Worm (Caenorhabditis elegans) whole organism, L2 larva: ENCODE measurements around the gene sdhb-1.

Experiments
- C34F6.9 ChIP-seq: fragments of 150-350 bp; optimal IDR thresholded peaks from 2 replicates; lab custom pipeline; 2014; ENCODE audit warnings: missing biosample characterization, missing genetic modification characterization
- F13H6.1 ChIP-seq: sonication (generic microtip); optimal IDR thresholded peaks from 2 replicates; lab custom pipeline; 2016; ENCODE audit warnings: missing genetic modification characterization, missing compliant biosample characterization
- R02D3.7 ChIP-seq: fragments of 150-350 bp; optimal IDR thresholded peaks from 2 replicates; lab custom pipeline; 2014; ENCODE audit warnings: missing biosample characterization, missing genetic modification characterization
- Y55F3AM.14 ChIP-seq: fragments of 200-800 bp; sonication (Bioruptor generic); optimal IDR thresholded peaks from 2 replicates; lab custom pipeline; 2018; ENCODE audit warnings: mild to moderate bottlenecking, missing genetic modification characterization, missing compliant biosample characterization
- ZK546.5 ChIP-seq: sonication (generic microtip); optimal IDR thresholded peaks from 2 replicates; lab custom pipeline; 2017; ENCODE audit warnings: missing biosample characterization, missing genetic modification characterization
- aly-2 ChIP-seq: fragments of 150-350 bp; optimal IDR thresholded peaks from 2 replicates; lab custom pipeline; 2014; ENCODE audit warnings: missing biosample characterization, missing genetic modification characterization
- ama-1 ChIP-seq: fragments of 150-350 bp; optimal IDR thresholded peaks from 2 replicates; lab custom pipeline; 2018; ENCODE audit warnings: inconsistent platforms
- blmp-1 ChIP-seq: sonication (generic microtip); optimal IDR thresholded peaks from 2 replicates; lab custom pipeline; 2017; ENCODE audit warnings: missing genetic modification characterization, mild to moderate bottlenecking, missing compliant biosample characterization, antibody characterized with exemption, moderate library complexity; ENCODE audit not compliant: insufficient read depth
- ceh-82 ChIP-seq: fragments of 150-350 bp; optimal IDR thresholded peaks from 2 replicates; lab custom pipeline; 2014; ENCODE audit warnings: missing biosample characterization, missing genetic modification characterization
- crh-2 ChIP-seq: sonication (generic microtip); optimal IDR thresholded peaks from 2 replicates; lab custom pipeline; 2017; ENCODE audit warnings: missing biosample characterization, missing genetic modification characterization
- elt-1 ChIP-seq: fragments of 150-350 bp; optimal IDR thresholded peaks from 2 replicates; lab custom pipeline; 2014; ENCODE audit warnings: missing biosample characterization, missing genetic modification characterization
- gmeb-1 ChIP-seq: fragments of 150-350 bp; optimal IDR thresholded peaks from 2 replicates; lab custom pipeline; 2014; ENCODE audit warnings: missing biosample characterization, missing genetic modification characterization
- lin-11 ChIP-seq: fragments of 150-350 bp; sonication (generic microtip); optimal IDR thresholded peaks from 2 replicates; lab custom pipeline; 2014; ENCODE audit warnings: missing biosample characterization, missing genetic modification characterization, inconsistent platforms, mixed read lengths
- lin-39 ChIP-seq: fragments of 150-350 bp; optimal IDR thresholded peaks from 2 replicates; lab custom pipeline; 2014; ENCODE audit warnings: missing biosample characterization, missing genetic modification reagents, missing genetic modification characterization
- lsy-2 ChIP-seq, 2 experiments: fragments of 150-350 bp in 1 of 2; sonication (generic microtip) in 1 of 2; optimal IDR thresholded peaks; 2 replicates each; lab custom pipeline; 2014 to 2017; ENCODE audit warnings: missing biosample characterization in 2 of 2, missing genetic modification characterization in 2 of 2
- mab-5 ChIP-seq: fragments of 150-350 bp; optimal IDR thresholded peaks from 2 replicates; lab custom pipeline; 2014; ENCODE audit warnings: missing biosample characterization, missing genetic modification characterization
- mbf-1 ChIP-seq: sonication (generic microtip); optimal IDR thresholded peaks from 2 replicates; lab custom pipeline; 2017; ENCODE audit warnings: missing biosample characterization, missing genetic modification characterization
- nhr-10 ChIP-seq: sonication (generic microtip); optimal IDR thresholded peaks from 2 replicates; lab custom pipeline; 2017; ENCODE audit warnings: missing biosample characterization, missing genetic modification characterization
- nhr-11 ChIP-seq: fragments of 150-350 bp; optimal IDR thresholded peaks from 2 replicates; lab custom pipeline; 2014; ENCODE audit warnings: missing biosample characterization, missing genetic modification characterization
- nhr-12 ChIP-seq: fragments of 150-350 bp; optimal IDR thresholded peaks from 2 replicates; lab custom pipeline; 2014; ENCODE audit warnings: missing biosample characterization, missing genetic modification characterization
- nhr-129 ChIP-seq: fragments of 150-350 bp; optimal IDR thresholded peaks from 2 replicates; lab custom pipeline; 2014; ENCODE audit warnings: missing biosample characterization, missing genetic modification characterization
- nhr-237 ChIP-seq: fragments of 150-350 bp; optimal IDR thresholded peaks from 2 replicates; lab custom pipeline; 2014; ENCODE audit warnings: missing biosample characterization, missing genetic modification characterization
- nhr-6 ChIP-seq: fragments of 150-350 bp; optimal IDR thresholded peaks from 2 replicates; lab custom pipeline; 2014; ENCODE audit warnings: missing biosample characterization, missing genetic modification characterization
- nhr-77 ChIP-seq: fragments of 150-350 bp; optimal IDR thresholded peaks from 2 replicates; lab custom pipeline; 2014; ENCODE audit warnings: missing biosample characterization, missing genetic modification characterization
- skn-1 ChIP-seq: sonication (generic microtip); optimal IDR thresholded peaks from 2 replicates; lab custom pipeline; 2017; ENCODE audit warnings: missing biosample characterization, missing genetic modification characterization
- sma-3 ChIP-seq: sonication (generic microtip); optimal IDR thresholded peaks from 2 replicates; lab custom pipeline; 2016; ENCODE audit warnings: missing genetic modification reagents, missing genetic modification characterization, missing compliant biosample characterization
- sma-9 ChIP-seq, 2 experiments: fragments of 150-350 bp in 1 of 2; sonication (generic microtip) in 1 of 2; optimal IDR thresholded peaks; 2 replicates each; lab custom pipeline; 2014 to 2016; ENCODE audit warnings: missing genetic modification characterization in 2 of 2, mild to moderate bottlenecking in 1 of 2, missing biosample characterization in 1 of 2, missing compliant biosample characterization in 1 of 2, missing genetic modification reagents in 1 of 2, moderate library complexity in 1 of 2
- snpc-4 ChIP-seq: fragments of 150-350 bp; optimal IDR thresholded peaks from 2 replicates; lab custom pipeline; 2014; ENCODE audit warnings: missing biosample characterization, missing genetic modification characterization
- unc-39 ChIP-seq: fragments of 150-350 bp; optimal IDR thresholded peaks from 2 replicates; lab custom pipeline; 2014; ENCODE audit warnings: missing biosample characterization, missing genetic modification characterization
- unc-55 ChIP-seq: fragments of 150-350 bp; sonication (generic microtip); optimal IDR thresholded peaks from 3 replicates; lab custom pipeline; 2014; ENCODE audit warnings: missing biosample characterization, missing genetic modification reagents, missing genetic modification characterization
- unc-62 ChIP-seq: fragments of 150-350 bp; optimal IDR thresholded peaks from 2 replicates; lab custom pipeline; 2014; ENCODE audit warnings: missing biosample characterization, missing genetic modification reagents, missing genetic modification characterization
- zag-1 ChIP-seq: fragments of 150-350 bp; optimal IDR thresholded peaks from 2 replicates; lab custom pipeline; 2014; ENCODE audit warnings: missing biosample characterization, missing genetic modification characterization
- ztf-1 ChIP-seq: fragments of 200-800 bp; sonication (Bioruptor generic); conservative IDR thresholded peaks from 2 replicates; pipeline ENCODE4 v1.3.6; 2022; ENCODE audit warnings: missing genetic modification characterization, missing compliant biosample characterization
- ztf-11 ChIP-seq: sonication (generic microtip); optimal IDR thresholded peaks from 2 replicates; lab custom pipeline; 2017; ENCODE audit warnings: missing biosample characterization, missing genetic modification characterization

sdhb-1 gene

ce11 chrII:9343955-9344354, 8.6 kb downstream of the sdhb-1 start (continued):
- TF ChIP-seq ZK546.5 (tag; lab: Kevin White, UChicago), result no peak
- peak; percentile 67 for TF ChIP-seq sma-3 (GFP tag; lab: Kevin White, UChicago)
- TF ChIP-seq lin-39 (tag; lab: Kevin White, UChicago), result no peak
- no peak for TF ChIP-seq nhr-6 (tag; lab: Kevin White, UChicago)
- no peak for TF ChIP-seq C34F6.9 (tag; lab: Kevin White, UChicago)
- TF ChIP-seq snpc-4, result no peak
- TF ChIP-seq ceh-82, result no peak
- TF ChIP-seq unc-62, result no peak
- no peak for TF ChIP-seq nhr-10 (tag; lab: Kevin White, UChicago)

ce11 chrII:9338859-9339258, 13.7 kb downstream of the sdhb-1 start, which contains the start of gene ttll-12:
TSS of gene ttll-12 (plus strand) at chrII:9338997.
- no peak for TF ChIP-seq skn-1 (tag; lab: Kevin White, UChicago)
- TF ChIP-seq nhr-11 (tag; lab: Kevin White, UChicago), result no peak
- TF ChIP-seq ama-1 (lab: Kevin White, UChicago), result peak; percentile 89
- TF ChIP-seq mbf-1 (tag; lab: Kevin White, UChicago), result no peak
- no peak for TF ChIP-seq F13H6.1 (tag; lab: Kevin White, UChicago)

ce11 chrII:9336651-9337050, 15.9 kb downstream of the sdhb-1 start:
- TF ChIP-seq C34F6.9 (tag; lab: Kevin White, UChicago) (peak; percentile 40), lsy-2 (tag; optimal IDR thresholded peaks at IDR 0.05; lab: Kevin White, UChicago) (no peak), nhr-12 (tag; lab: Kevin White, UChicago) (no peak), unc-55 (GFP tag; lab: Kevin White, UChicago) (peak; percentile 32), ZK546.5 (tag; lab: Kevin White, UChicago) (no peak), R02D3.7 (tag; lab: Kevin White, UChicago) (no peak), mab-5 (tag; lab: Kevin White, UChicago) (no peak), nhr-129 (tag; lab: Kevin White, UChicago) (no peak), unc-39 (tag; lab: Kevin White, UChicago) (no peak), lin-11 (tag; lab: Kevin White, UChicago) (no peak), elt-1 (tag; lab: Kevin White, UChicago) (no peak), ztf-11 (no peak), lin-39 (tag; lab: Kevin White, UChicago) (no peak), ama-1 (lab: Kevin White, UChicago) (peak; percentile 81), gmeb-1 (tag; lab: Kevin White, UChicago) (no peak), crh-2 (tag; lab: Kevin White, UChicago) (no peak), blmp-1 (tag; lab: Kevin White, UChicago) (no peak), zag-1 (tag; lab: Kevin White, UChicago) (no peak)

- TF ChIP-seq sma-9 (GFP tag; optimal IDR thresholded peaks at IDR 0.05; lab: Kevin White, UChicago), result no peak
- TF ChIP-seq sma-9 (tag; optimal IDR thresholded peaks at IDR 0.05; lab: Kevin White, UChicago), result no peak
- TF ChIP-seq mbf-1 (tag; lab: Kevin White, UChicago), result no peak
- TF ChIP-seq nhr-11 (tag; lab: Kevin White, UChicago), result no peak
- no peak for TF ChIP-seq ama-1 (lab: Kevin White, UChicago)
- TF ChIP-seq ztf-1, result no peak
- no peak for TF ChIP-seq nhr-77
- no peak for TF ChIP-seq lsy-2 (tag; optimal IDR thresholded peaks at IDR 0.05; lab: Kevin White, UChicago)
- TF ChIP-seq nhr-6 (tag; lab: Kevin White, UChicago), result no peak
- TF ChIP-seq aly-2, result no peak
- TF ChIP-seq sma-3 (GFP tag; lab: Kevin White, UChicago), result no peak
- no peak for TF ChIP-seq gmeb-1 (tag; lab: Kevin White, UChicago)
- no peak for TF ChIP-seq crh-2 (tag; lab: Kevin White, UChicago)
- no peak for TF ChIP-seq unc-62
- TF ChIP-seq nhr-237, result no peak
- TF ChIP-seq Y55F3AM.14 (GFP tag; lab: Kevin White, UChicago), result no peak
- no peak for TF ChIP-seq ztf-11
- no peak for TF ChIP-seq mab-5 (tag; lab: Kevin White, UChicago)
- TF ChIP-seq zag-1 (tag; lab: Kevin White, UChicago), result no peak
- TF ChIP-seq C34F6.9 (tag; lab: Kevin White, UChicago), result no peak
Observed at ce11 chrII:9333714-9334113, 18.8 kb downstream of the sdhb-1 start, which contains the start of gene scp-1. TSS of gene scp-1 (plus strand) at chrII:9334014.
